Worm (Caenorhabditis elegans) whole organism, L1 larva: Measurements from ENCODE around the gene mppb-1.

Experiments used
- C16A3.4 ChIP-seq: fragments of 150-350 bp; optimal IDR thresholded peaks from 2 replicates; lab custom pipeline; 2014; ENCODE audit warnings: missing biosample characterization, missing genetic modification characterization
- C34B4.2 ChIP-seq: sonication (generic microtip); optimal IDR thresholded peaks from 2 replicates; lab custom pipeline; 2017; ENCODE audit warnings: mild to moderate bottlenecking, missing genetic modification characterization, missing compliant biosample characterization
- F16B12.6 ChIP-seq: fragments of 150-350 bp; optimal IDR thresholded peaks from 2 replicates; lab custom pipeline; 2014; ENCODE audit warnings: missing biosample characterization, missing genetic modification characterization
- aha-1 ChIP-seq: fragments of 150-350 bp; optimal IDR thresholded peaks from 2 replicates; lab custom pipeline; 2014; ENCODE audit warnings: missing biosample characterization, missing genetic modification characterization
- blmp-1 ChIP-seq: fragments of 150-350 bp; optimal IDR thresholded peaks from 2 replicates; lab custom pipeline; 2014; ENCODE audit warnings: missing biosample characterization, missing genetic modification characterization
- ceh-63 ChIP-seq: fragments of 200-800 bp; sonication (Bioruptor generic); optimal IDR thresholded peaks from 2 replicates; lab custom pipeline; 2018; ENCODE audit warnings: mild to moderate bottlenecking, missing genetic modification characterization, missing compliant biosample characterization
- ces-1 ChIP-seq: fragments of 150-350 bp; optimal IDR thresholded peaks from 2 replicates; lab custom pipeline; 2014; ENCODE audit warnings: missing biosample characterization, missing genetic modification reagents, missing genetic modification characterization
- efl-1 ChIP-seq, 4 experiments: fragments of 150-350 bp; optimal IDR thresholded peaks in 3 of 4; peaks in 1 of 4; 1 replicate in 1 of 4; 2 replicates in 3 of 4; lab custom pipeline; 2014; ENCODE audit warnings: missing biosample characterization in 2 of 4, missing genetic modification characterization in 2 of 4, missing genetic modification reagents in 2 of 4
- efl-3 ChIP-seq: fragments of 200-800 bp; sonication (Bioruptor generic); optimal IDR thresholded peaks from 2 replicates; lab custom pipeline; 2018; ENCODE audit warnings: mild to moderate bottlenecking, missing genetic modification characterization, missing compliant biosample characterization
- egl-13 ChIP-seq: sonication (generic microtip); optimal IDR thresholded peaks from 2 replicates; lab custom pipeline; 2016; ENCODE audit warnings: missing genotype, missing genetic modification reagents, missing genetic modification characterization, missing compliant biosample characterization
- elt-2 ChIP-seq: sonication (generic microtip); optimal IDR thresholded peaks from 2 replicates; lab custom pipeline; 2016; ENCODE audit warnings: missing genetic modification characterization, mild to moderate bottlenecking, inconsistent platforms, missing compliant biosample characterization, missing genetic modification reagents
- grh-1 ChIP-seq: fragments of 200-800 bp; sonication (Bioruptor generic); IDR thresholded peaks from 2 replicates; pipeline ENCODE4 v1.3.6; 2022; ENCODE audit warnings: missing genetic modification reagents, missing genetic modification characterization, missing compliant biosample characterization
- hlh-4 ChIP-seq: sonication (generic microtip); optimal IDR thresholded peaks from 2 replicates; lab custom pipeline; 2016; ENCODE audit warnings: mild to moderate bottlenecking, missing genetic modification characterization, missing compliant biosample characterization
- hpl-2 ChIP-seq: fragments of 150-350 bp; optimal IDR thresholded peaks from 2 replicates; lab custom pipeline; 2014; ENCODE audit warnings: missing biosample characterization, missing genetic modification reagents, missing genetic modification characterization
- jun-1 ChIP-seq: fragments of 150-350 bp; optimal IDR thresholded peaks from 2 replicates; lab custom pipeline; 2014; ENCODE audit warnings: missing biosample characterization, missing genetic modification reagents, missing genetic modification characterization
- lin-13 ChIP-seq: fragments of 150-350 bp; optimal IDR thresholded peaks from 2 replicates; lab custom pipeline; 2014; ENCODE audit warnings: missing biosample characterization, missing genetic modification reagents, missing genetic modification characterization
- lin-14 ChIP-seq: fragments of 200-800 bp; sonication (Bioruptor generic); optimal IDR thresholded peaks from 2 replicates; lab custom pipeline; 2018; ENCODE audit warnings: mild to moderate bottlenecking, missing genetic modification characterization, moderate library complexity, missing compliant biosample characterization
- lin-39 ChIP-seq: fragments of 150-350 bp; optimal IDR thresholded peaks from 2 replicates; lab custom pipeline; 2014; ENCODE audit warnings: missing biosample characterization, missing genetic modification reagents, missing genetic modification characterization
- mab-9 ChIP-seq: fragments of 200-800 bp; sonication (Bioruptor generic); IDR thresholded peaks from 2 replicates; pipeline ENCODE4 v1.3.6; 2022; ENCODE audit warnings: missing genetic modification reagents, missing genetic modification characterization, missing compliant biosample characterization
- mdl-1 ChIP-seq, 2 experiments: fragments of 150-350 bp; optimal IDR thresholded peaks; 2 replicates each; lab custom pipeline; 2014 to 2017; ENCODE audit warnings: missing biosample characterization in 2 of 2, missing genetic modification characterization in 2 of 2, inconsistent platforms in 1 of 2
- mef-2 ChIP-seq: fragments of 150-350 bp; optimal IDR thresholded peaks from 2 replicates; lab custom pipeline; 2014; ENCODE audit warnings: missing biosample characterization, missing genetic modification characterization
- nhr-11 ChIP-seq: fragments of 150-350 bp; optimal IDR thresholded peaks from 2 replicates; lab custom pipeline; 2014; ENCODE audit warnings: missing biosample characterization, missing genetic modification characterization
- nhr-12 ChIP-seq: sonication (generic microtip); optimal IDR thresholded peaks from 2 replicates; lab custom pipeline; 2017; ENCODE audit warnings: missing biosample characterization, missing genetic modification characterization
- nhr-28 ChIP-seq: fragments of 150-350 bp; optimal IDR thresholded peaks from 2 replicates; lab custom pipeline; 2014; ENCODE audit warnings: missing biosample characterization, missing genetic modification characterization
- nhr-71 ChIP-seq: sonication (generic microtip); optimal IDR thresholded peaks from 2 replicates; lab custom pipeline; 2016; ENCODE audit warnings: mild to moderate bottlenecking, missing genetic modification characterization, moderate library complexity, missing compliant biosample characterization
- nhr-77 ChIP-seq: fragments of 150-350 bp; optimal IDR thresholded peaks from 2 replicates; lab custom pipeline; 2014; ENCODE audit warnings: missing biosample characterization, missing genetic modification characterization
- nhr-84 ChIP-seq: sonication (generic microtip); optimal IDR thresholded peaks from 2 replicates; lab custom pipeline; 2017; ENCODE audit warnings: missing biosample characterization, missing genetic modification characterization
- nhr-85 ChIP-seq: sonication (generic microtip); peaks from one replicate; lab custom pipeline; 2016; ENCODE audit warnings: missing genetic modification characterization, inconsistent platforms, missing compliant biosample characterization
- nhr-90 ChIP-seq: sonication (generic microtip); optimal IDR thresholded peaks from 2 replicates; lab custom pipeline; 2016; ENCODE audit warnings: mild to moderate bottlenecking, missing genetic modification characterization, missing compliant biosample characterization; ENCODE audit not compliant: poor library complexity
- pag-3 ChIP-seq: sonication (generic microtip); optimal IDR thresholded peaks from 2 replicates; lab custom pipeline; 2017; ENCODE audit warnings: missing genetic modification characterization, mild to moderate bottlenecking, missing compliant biosample characterization, antibody characterized with exemption, borderline replicate concordance; ENCODE audit not compliant: insufficient read depth
- pqm-1 ChIP-seq: sonication (generic microtip); optimal IDR thresholded peaks from 3 replicates; lab custom pipeline; 2017; ENCODE audit warnings: missing biosample characterization, missing genetic modification characterization
- rnt-1 ChIP-seq: sonication (generic microtip); optimal IDR thresholded peaks from 2 replicates; lab custom pipeline; 2016; ENCODE audit warnings: mild to moderate bottlenecking, missing genetic modification characterization, moderate library complexity, missing compliant biosample characterization
- skn-1 ChIP-seq: fragments of 150-350 bp; optimal IDR thresholded peaks from 2 replicates; lab custom pipeline; 2014; ENCODE audit warnings: missing biosample characterization, missing genetic modification characterization
- snu-23 ChIP-seq: sonication (generic microtip); optimal IDR thresholded peaks from 2 replicates; lab custom pipeline; 2016; ENCODE audit warnings: missing genetic modification characterization, missing compliant biosample characterization
- swsn-7 ChIP-seq: sonication (generic microtip); optimal IDR thresholded peaks from 2 replicates; lab custom pipeline; 2016; ENCODE audit warnings: missing genetic modification characterization, missing compliant biosample characterization
- tbx-2 ChIP-seq: sonication (generic microtip); optimal IDR thresholded peaks from 2 replicates; lab custom pipeline; 2016; ENCODE audit warnings: missing genetic modification characterization, missing compliant biosample characterization
- unc-130 ChIP-seq: fragments of 150-350 bp; optimal IDR thresholded peaks from 2 replicates; lab custom pipeline; 2017; ENCODE audit warnings: missing biosample characterization, missing genetic modification characterization, inconsistent platforms
- unc-30 ChIP-seq: sonication (generic microtip); optimal IDR thresholded peaks from 2 replicates; lab custom pipeline; 2017; ENCODE audit warnings: missing biosample characterization, missing genetic modification characterization
- xbp-1 ChIP-seq: sonication (generic microtip); optimal IDR thresholded peaks from 2 replicates; lab custom pipeline; 2016; ENCODE audit warnings: missing genetic modification characterization, missing compliant biosample characterization
- zip-4 ChIP-seq: fragments of 200-800 bp; sonication (Bioruptor generic); optimal IDR thresholded peaks from 2 replicates; lab custom pipeline; 2018; ENCODE audit warnings: mild to moderate bottlenecking, missing genetic modification characterization, moderate library complexity, missing compliant biosample characterization
- ztf-4 ChIP-seq: fragments of 150-350 bp; optimal IDR thresholded peaks from 2 replicates; lab custom pipeline; 2014; ENCODE audit warnings: missing biosample characterization, missing genetic modification characterization

mppb-1 gene

DNA sequence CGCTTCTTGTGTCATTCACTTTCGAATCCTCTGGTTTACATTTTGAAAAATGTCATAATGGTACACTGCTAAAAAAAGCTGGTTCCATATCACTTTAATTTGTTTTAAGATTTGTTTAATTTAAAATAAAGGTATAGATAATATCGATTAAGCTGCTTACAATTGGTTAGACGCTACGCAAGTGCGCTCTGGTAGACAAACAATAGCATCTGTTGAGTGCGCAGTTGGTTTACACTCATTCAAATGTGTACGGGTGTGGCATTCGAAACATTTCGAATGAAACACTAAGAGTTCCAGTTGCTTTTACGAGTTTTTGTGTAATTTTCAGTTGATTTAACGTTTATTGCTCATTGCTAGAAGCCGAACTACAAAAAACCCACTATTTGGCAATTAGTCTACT, 33.0 kb downstream of the mppb-1 start (continued):
- TF ChIP-seq blmp-1 (tag; lab: Kevin White, UChicago) (peak; percentile 57), nhr-85 (tag; lab: Kevin White, UChicago) (no peak), tbx-2 (tag; lab: Kevin White, UChicago) (no peak)
- TF ChIP-seq, all 84 proteins: peak for 17

DNA sequence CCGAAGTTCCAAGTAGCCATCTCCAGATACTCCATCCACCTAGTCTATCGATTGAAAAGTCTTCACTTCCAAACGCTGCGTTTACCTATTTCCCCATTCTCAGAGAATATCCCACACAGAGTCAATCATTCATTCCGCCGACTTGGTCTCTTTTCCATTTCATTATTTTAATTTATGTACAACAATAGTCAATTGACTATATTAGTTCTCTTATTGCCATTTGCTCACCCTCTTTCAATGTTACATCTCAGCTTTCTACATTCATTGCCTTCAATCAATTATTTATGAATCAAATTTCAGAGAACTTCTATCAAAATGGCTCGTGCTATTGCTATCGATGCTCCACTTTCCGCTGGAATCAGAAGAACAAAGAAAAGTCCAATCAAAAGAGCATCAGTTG, 34.2 kb downstream of the mppb-1 start, which contains the start of gene aly-1:
TSS of gene aly-1 (plus strand) at position 301 of the 400 bp plus-strand sequence.
- TF ChIP-seq nhr-11 (no peak), C34B4.2 (tag; lab: Kevin White, UChicago) (no peak), hlh-4 (no peak), nhr-12 (tag; lab: Kevin White, UChicago) (no peak), swsn-7 (no peak), nhr-28 (tag; lab: Kevin White, UChicago) (no peak), ztf-4 (no peak), snu-23 (GFP tag; lab: Kevin White, UChicago) (no peak)

ce11 chrIV:9112019-9112418, 37.5 kb downstream of the mppb-1 start:
- TF ChIP-seq pag-3 (tag; lab: Kevin White, UChicago) (no peak), aha-1 (tag; lab: Kevin White, UChicago) (no peak), zip-4 (GFP tag; lab: Kevin White, UChicago) (no peak), unc-130 (no peak), lin-39 (tag; lab: Kevin White, UChicago) (no peak), nhr-90 (tag; lab: Kevin White, UChicago) (no peak), grh-1 (GFP tag; lab: Robert Waterston, UW) (no peak), nhr-77 (no peak), blmp-1 (tag; lab: Kevin White, UChicago) (peak; percentile 95), pqm-1 (tag; lab: Kevin White, UChicago) (no peak), nhr-84 (tag; lab: Kevin White, UChicago) (no peak), snu-23 (GFP tag; lab: Kevin White, UChicago) (no peak), mab-9 (GFP tag; lab: Robert Waterston, UW) (no peak), ces-1 (GFP tag; lab: Kevin White, UChicago) (no peak), egl-13 (no peak), elt-2 (peak; percentile 62), F16B12.6 (tag; lab: Kevin White, UChicago) (no peak), efl-3 (GFP tag; lab: Kevin White, UChicago) (no peak), swsn-7 (no peak), nhr-11 (no peak), unc-30 (no peak), jun-1 (tag; lab: Kevin White, UChicago) (peak; percentile 29), nhr-71 (tag; lab: Kevin White, UChicago) (no peak)

ce11 chrIV:9114078-9114477, 39.6 kb downstream of the mppb-1 start:
- TF ChIP-seq lin-14 (GFP tag; lab: Kevin White, UChicago) (no peak), mef-2 (tag; lab: Kevin White, UChicago) (no peak), mab-9 (GFP tag; lab: Robert Waterston, UW) (no peak), mdl-1 (tag; optimal IDR thresholded peaks at IDR 0.05; lab: Kevin White, UChicago) (no peak), tbx-2 (tag; lab: Kevin White, UChicago) (no peak)

- TF ChIP-seq C16A3.4 (tag; lab: Kevin White, UChicago), result no peak
- TF ChIP-seq rnt-1 (tag; lab: Kevin White, UChicago), result no peak
- TF ChIP-seq nhr-77, result no peak
- TF ChIP-seq zip-4 (GFP tag; lab: Kevin White, UChicago), result no peak
- TF ChIP-seq hpl-2, result no peak
- no peak for TF ChIP-seq skn-1 (tag; lab: Kevin White, UChicago)
- TF ChIP-seq pqm-1 (tag; lab: Kevin White, UChicago), result no peak
- no peak for TF ChIP-seq efl-1 (optimal IDR thresholded peaks at IDR 0.05; lab: Kevin White, UChicago)
- TF ChIP-seq efl-1 (GFP tag; optimal IDR thresholded peaks at IDR 0.05 in 1 of 2; lab: Kevin White, UChicago), result peak in 1 of 2 experiments; percentile 46
- TF ChIP-seq elt-2, result peak; percentile 46
- no peak for TF ChIP-seq ztf-4
- TF ChIP-seq ceh-63 (GFP tag; lab: Kevin White, UChicago), result no peak
- TF ChIP-seq xbp-1 (tag; lab: Kevin White, UChicago), result no peak
- no peak for TF ChIP-seq lin-13
These were observed 42.0 kb downstream of the mppb-1 start for ce11 chrIV:9116452-9116851.
